Fruit fly (Drosophila melanogaster) whole organism, embryonic: Measurements from ENCODE around the gene CG32117.
A peak's percentile ranks its signal among the peaks of the same experiment; 100 is the strongest.

ENCODE experiments used
- CG10274 ChIP-seq: fragments of 200-800 bp; sonication (Bioruptor generic); optimal IDR thresholded peaks from 3 replicates; lab custom pipeline; 2017; ENCODE audit warnings: missing biosample characterization, mild to moderate bottlenecking, missing genetic modification characterization
- CG11504 ChIP-seq: fragments of 200-800 bp; sonication (Bioruptor generic); optimal IDR thresholded peaks from 3 replicates; lab custom pipeline; 2019; ENCODE audit warnings: missing biosample characterization, mild to moderate bottlenecking, missing genetic modification characterization, moderate library complexity
- CG11696 ChIP-seq: fragments of 200-800 bp; sonication (Bioruptor generic); IDR thresholded peaks from 2 replicates; pipeline ENCODE4 v1.3.6; 2022; ENCODE audit warnings: missing biosample characterization, missing genetic modification characterization
- CG11723 ChIP-seq: fragments of 200-800 bp; sonication (Bioruptor generic); optimal IDR thresholded peaks from 2 replicates; lab custom pipeline; 2017; ENCODE audit warnings: missing biosample characterization, mild to moderate bottlenecking, missing genetic modification characterization
- CG12104 ChIP-seq: fragments of 200-800 bp; sonication (Bioruptor generic); optimal IDR thresholded peaks from 3 replicates; lab custom pipeline; 2016; ENCODE audit warnings: missing biosample characterization, missing genetic modification characterization
- CG1233 ChIP-seq: fragments of 200-800 bp; sonication (Bioruptor generic); optimal IDR thresholded peaks from 4 replicates; lab custom pipeline; 2018; ENCODE audit warnings: missing biosample characterization, mild to moderate bottlenecking, missing genetic modification characterization
- CG12744 ChIP-seq: fragments of 200-800 bp; sonication (Bioruptor generic); optimal IDR thresholded peaks from 2 replicates; lab custom pipeline; 2016; ENCODE audit warnings: missing biosample characterization, missing genetic modification characterization
- CG14441 ChIP-seq: fragments of 200-800 bp; sonication (Bioruptor generic); IDR thresholded peaks from 2 replicates; pipeline ENCODE4 v1.3.6; 2022; ENCODE audit warnings: missing biosample characterization, missing genetic modification characterization
- CG14710 ChIP-seq: fragments of 200-800 bp; sonication (Bioruptor generic); optimal IDR thresholded peaks from 3 replicates; lab custom pipeline; 2019; ENCODE audit warnings: missing biosample characterization, mild to moderate bottlenecking, missing genetic modification characterization, moderate library complexity
- CG16813 ChIP-seq: fragments of 200-800 bp; sonication (Bioruptor generic); IDR thresholded peaks from 3 replicates; pipeline ENCODE4 v1.3.6; 2022; ENCODE audit warnings: missing biosample characterization, missing genetic modification characterization; ENCODE audit not compliant: partially characterized antibody
- CG16863 ChIP-seq: fragments of 200-800 bp; sonication (Bioruptor generic); optimal IDR thresholded peaks from 3 replicates; lab custom pipeline; 2016; ENCODE audit warnings: missing biosample characterization, missing genetic modification characterization
- CG3065 ChIP-seq: fragments of 200-800 bp; sonication (Bioruptor generic); optimal IDR thresholded peaks from 2 replicates; lab custom pipeline; 2016; ENCODE audit warnings: missing biosample characterization, missing genetic modification characterization
- CG42726 ChIP-seq: fragments of 200-800 bp; sonication (Bioruptor generic); IDR thresholded peaks from 2 replicates; pipeline ENCODE4 v1.3.6; 2022; ENCODE audit warnings: missing biosample characterization, missing genetic modification characterization; ENCODE audit not compliant: partially characterized antibody
- CG4282 ChIP-seq: fragments of 200-800 bp; sonication (Bioruptor generic); optimal IDR thresholded peaks from 2 replicates; lab custom pipeline; 2016; ENCODE audit warnings: missing biosample characterization, missing genetic modification characterization
- CG6654 ChIP-seq: fragments of 200-800 bp; sonication (Bioruptor generic); optimal IDR thresholded peaks from 2 replicates; lab custom pipeline; 2017; ENCODE audit warnings: missing biosample characterization, mild to moderate bottlenecking, missing genetic modification characterization
- CG6689 ChIP-seq: fragments of 200-800 bp; sonication (Bioruptor generic); IDR thresholded peaks from 2 replicates; pipeline ENCODE4 v1.3.6; 2022; ENCODE audit warnings: missing biosample characterization, missing genetic modification characterization
- CG6854 ChIP-seq: fragments of 200-800 bp; sonication (Bioruptor generic); optimal IDR thresholded peaks from 3 replicates; lab custom pipeline; 2017; ENCODE audit warnings: missing biosample characterization, mild to moderate bottlenecking, missing genetic modification characterization
- CG8359 ChIP-seq: fragments of 200-800 bp; sonication (Bioruptor generic); optimal IDR thresholded peaks from 2 replicates; lab custom pipeline; 2017; ENCODE audit warnings: missing biosample characterization, mild to moderate bottlenecking, missing genetic modification characterization, borderline replicate concordance
- CG8924 ChIP-seq: fragments of 200-800 bp; optimal IDR thresholded peaks from 3 replicates; lab custom pipeline; 2019; ENCODE audit warnings: missing biosample characterization, mild to moderate bottlenecking, missing genetic modification characterization, moderate library complexity
- CG9932 ChIP-seq: fragments of 200-800 bp; sonication (Bioruptor generic); IDR thresholded peaks from 2 replicates; pipeline ENCODE4 v1.3.6; 2022; ENCODE audit warnings: missing biosample characterization, missing genetic modification characterization
- Camta ChIP-seq: fragments of 200-800 bp; sonication (Bioruptor generic); optimal IDR thresholded peaks from 2 replicates; lab custom pipeline; 2016; ENCODE audit warnings: missing biosample characterization, missing genetic modification characterization
- Chrac-16 ChIP-seq: fragments of 200-800 bp; sonication (Bioruptor generic); optimal IDR thresholded peaks from 3 replicates; lab custom pipeline; 2016; ENCODE audit warnings: missing biosample characterization, missing genetic modification characterization
- Dip2 ChIP-seq: fragments of 200-800 bp; sonication (Bioruptor generic); IDR thresholded peaks from 2 replicates; pipeline ENCODE4 v1.3.6; 2022; ENCODE audit warnings: missing biosample characterization, missing genetic modification characterization
- Doc2 ChIP-seq: fragments of 200-800 bp; sonication (Bioruptor generic); IDR thresholded peaks from 2 replicates; pipeline ENCODE4 v1.3.6; 2022; ENCODE audit warnings: missing biosample characterization, missing genetic modification characterization
- Drgx ChIP-seq: fragments of 200-800 bp; sonication (Bioruptor generic); IDR thresholded peaks from 2 replicates; pipeline ENCODE4 v1.3.6; 2022; ENCODE audit warnings: missing biosample characterization, missing genetic modification characterization
- Ets65A ChIP-seq: fragments of 200-800 bp; sonication (Bioruptor generic); peaks from one replicate; lab custom pipeline; 2016; ENCODE audit warnings: missing biosample characterization, missing genetic modification characterization
- H15 ChIP-seq: fragments of 200-800 bp; sonication (Bioruptor generic); IDR thresholded peaks from 3 replicates; pipeline ENCODE4 v1.3.6; 2022; ENCODE audit warnings: missing biosample characterization, missing genetic modification characterization
- Hmr ChIP-seq: fragments of 200-800 bp; sonication (Bioruptor generic); optimal IDR thresholded peaks from 3 replicates; lab custom pipeline; 2017; ENCODE audit warnings: mild to moderate bottlenecking, missing biosample characterization, missing genetic modification reagents, missing genetic modification characterization
- Myb ChIP-seq: fragments of 200-800 bp; sonication (Bioruptor generic); optimal IDR thresholded peaks from 2 replicates; lab custom pipeline; 2016; ENCODE audit warnings: missing biosample characterization, missing genetic modification characterization
- NC2β ChIP-seq: fragments of 200-800 bp; sonication (Bioruptor generic); optimal IDR thresholded peaks from 2 replicates; lab custom pipeline; 2016; ENCODE audit warnings: missing biosample characterization, missing genetic modification characterization
- Nf-YA ChIP-seq: fragments of 200-800 bp; sonication (Bioruptor generic); IDR thresholded peaks from 2 replicates; pipeline ENCODE4 v1.3.6; 2022; ENCODE audit warnings: missing biosample characterization, missing genetic modification characterization
- Side ChIP-seq: fragments of 200-800 bp; sonication (Bioruptor generic); optimal IDR thresholded peaks from 2 replicates; lab custom pipeline; 2016; ENCODE audit warnings: missing biosample characterization, missing genetic modification characterization
- Sin3A ChIP-seq: fragments of >200 bp; optimal IDR thresholded peaks from 2 replicates; lab custom pipeline; 2018
- Sox100B ChIP-seq: fragments of 200-800 bp; sonication (Bioruptor generic); optimal IDR thresholded peaks from 3 replicates; lab custom pipeline; 2018; ENCODE audit warnings: missing biosample characterization, mild to moderate bottlenecking, missing genetic modification characterization
- Sry-δ ChIP-seq: fragments of 200-800 bp; sonication (Bioruptor generic); optimal IDR thresholded peaks from 2 replicates; lab custom pipeline; 2016; ENCODE audit warnings: missing biosample characterization, missing genetic modification characterization
- ab ChIP-seq: fragments of 200-800 bp; sonication (Bioruptor generic); optimal IDR thresholded peaks from 2 replicates; lab custom pipeline; 2016; ENCODE audit warnings: missing biosample characterization, missing genetic modification characterization
- az2 ChIP-seq: fragments of 200-800 bp; sonication (Bioruptor generic); optimal IDR thresholded peaks from 3 replicates; lab custom pipeline; 2016; ENCODE audit warnings: missing biosample characterization, missing genetic modification characterization
- bcd ChIP-seq: fragments of 200-800 bp; sonication (Bioruptor generic); optimal IDR thresholded peaks from 2 replicates; lab custom pipeline; 2017; ENCODE audit warnings: missing biosample characterization, mild to moderate bottlenecking, missing genetic modification characterization
- caup ChIP-seq: fragments of 200-800 bp; sonication (Bioruptor generic); optimal IDR thresholded peaks from 3 replicates; lab custom pipeline; 2017; ENCODE audit warnings: missing biosample characterization, mild to moderate bottlenecking, missing genetic modification characterization, moderate library complexity; ENCODE audit not compliant: severe bottlenecking
- crp ChIP-seq, 2 experiments: fragments of 200-800 bp; sonication (Bioruptor generic); optimal IDR thresholded peaks; 2 replicates in 1 of 2; 3 replicates in 1 of 2; lab custom pipeline; 2017; ENCODE audit warnings: missing biosample characterization in 2 of 2, missing genetic modification characterization in 2 of 2, mild to moderate bottlenecking in 1 of 2, moderate library complexity in 1 of 2
- disco-r ChIP-seq: fragments of 200-800 bp; sonication (Bioruptor generic); optimal IDR thresholded peaks from 2 replicates; lab custom pipeline; 2016; ENCODE audit warnings: missing biosample characterization, missing genetic modification characterization
- jumu ChIP-seq: fragments of 200-800 bp; sonication (Bioruptor generic); optimal IDR thresholded peaks from 3 replicates; lab custom pipeline; 2016; ENCODE audit warnings: missing biosample characterization, missing genetic modification characterization
- kay ChIP-seq: fragments of 200-800 bp; sonication (Bioruptor generic); optimal IDR thresholded peaks from 2 replicates; lab custom pipeline; 2016; ENCODE audit warnings: missing biosample characterization, missing genetic modification characterization
- mam ChIP-seq: fragments of 200-800 bp; sonication (Bioruptor generic); optimal IDR thresholded peaks from 3 replicates; lab custom pipeline; 2016; ENCODE audit warnings: missing biosample characterization, missing genetic modification characterization
- nmo ChIP-seq: fragments of 200-800 bp; sonication (Bioruptor generic); optimal IDR thresholded peaks from 2 replicates; lab custom pipeline; 2018; ENCODE audit warnings: missing biosample characterization, mild to moderate bottlenecking, missing genetic modification characterization, moderate library complexity
- oc ChIP-seq: fragments of 200-800 bp; sonication (Bioruptor generic); optimal IDR thresholded peaks from 2 replicates; lab custom pipeline; 2018; ENCODE audit warnings: missing biosample characterization, mild to moderate bottlenecking, missing genetic modification characterization, moderate library complexity
- slou ChIP-seq: fragments of 200-800 bp; sonication (Bioruptor generic); optimal IDR thresholded peaks from 3 replicates; lab custom pipeline; 2016; ENCODE audit warnings: missing biosample characterization, missing genetic modification characterization
- slp2 ChIP-seq: fragments of 200-800 bp; sonication (Bioruptor generic); optimal IDR thresholded peaks from 2 replicates; lab custom pipeline; 2016; ENCODE audit warnings: missing biosample characterization, missing genetic modification characterization
- sna ChIP-seq: fragments of 200-800 bp; sonication (Bioruptor generic); IDR thresholded peaks from 2 replicates; pipeline ENCODE4 v1.3.6; 2022; ENCODE audit warnings: missing biosample characterization, missing genetic modification characterization; ENCODE audit not compliant: partially characterized antibody
- tap ChIP-seq: fragments of 200-800 bp; optimal IDR thresholded peaks from 3 replicates; lab custom pipeline; 2019; ENCODE audit warnings: missing biosample characterization, mild to moderate bottlenecking, missing genetic modification characterization, moderate library complexity
- tgo ChIP-seq: fragments of 200-800 bp; sonication (Bioruptor generic); IDR thresholded peaks from 3 replicates; pipeline ENCODE4 v1.3.6; 2022; ENCODE audit warnings: missing biosample characterization, missing genetic modification characterization
- tna ChIP-seq: fragments of 200-800 bp; sonication (Bioruptor generic); IDR thresholded peaks from 2 replicates; pipeline ENCODE4 v1.3.6; 2022; ENCODE audit warnings: missing biosample characterization, missing genetic modification characterization; ENCODE audit not compliant: partially characterized antibody
- zfh2 ChIP-seq: fragments of 200-800 bp; sonication (Bioruptor generic); optimal IDR thresholded peaks from 2 replicates; lab custom pipeline; 2016; ENCODE audit warnings: missing biosample characterization, missing genetic modification characterization

Gene CG32117

DNA sequence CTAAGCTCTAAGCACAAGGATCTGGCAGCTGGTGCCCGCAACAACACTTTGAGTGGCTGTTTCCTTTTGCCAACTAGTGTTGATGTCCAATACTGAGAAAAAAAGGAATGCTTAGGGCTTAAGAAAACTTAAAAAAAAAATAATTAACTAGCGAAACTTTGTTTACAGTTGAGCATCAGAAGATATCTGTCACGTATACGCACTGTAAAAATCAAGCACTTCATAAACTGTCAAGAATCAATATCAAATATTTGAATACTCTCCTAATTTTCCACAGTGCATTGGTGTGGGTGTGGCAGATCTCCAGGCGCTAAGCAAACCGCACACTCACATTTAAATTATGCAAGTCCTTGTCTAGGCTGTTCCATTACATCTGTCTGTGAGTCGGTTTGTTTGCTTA, 29.3 kb downstream of the CG32117 start (continued):
- TF ChIP-seq CG16813 (GFP tag; lab: Robert Waterston, UW), result no peak
- peak; percentile 48; the same call in 2 of the 3 replicates for TF ChIP-seq tgo (GFP tag; lab: Robert Waterston, UW)
- no peak for TF ChIP-seq tap (tag; lab: Kevin White, UChicago)
- TF ChIP-seq caup (GFP tag; lab: Kevin White, UChicago), result peak; percentile 33
- no peak for TF ChIP-seq CG14710 (tag; lab: Kevin White, UChicago)
- no peak for TF ChIP-seq CG3065 (GFP tag; lab: Kevin White, UChicago)
- TF ChIP-seq CG11723, result no peak
- TF ChIP-seq Myb (GFP tag; lab: Kevin White, UChicago), result no peak
- no peak for TF ChIP-seq CG11696
- TF ChIP-seq CG12744 (GFP tag; lab: Kevin White, UChicago), result no peak
- no peak for TF ChIP-seq disco-r (GFP tag; lab: Kevin White, UChicago)
- no peak for TF ChIP-seq Chrac-16 (GFP tag; lab: Kevin White, UChicago)
- TF ChIP-seq bcd (GFP tag; lab: Kevin White, UChicago), result peak; percentile 6
- no peak for TF ChIP-seq CG14441 (GFP tag; lab: Robert Waterston, UW)
- no peak for TF ChIP-seq Sox100B
- TF ChIP-seq slp2 (GFP tag; lab: Kevin White, UChicago), result no peak
- TF ChIP-seq CG6854 (GFP tag; lab: Kevin White, UChicago), result peak; percentile 17
- TF ChIP-seq nmo (GFP tag; lab: Kevin White, UChicago), result no peak
- TF ChIP-seq Doc2, result no peak
- TF ChIP-seq slou, result no peak
- TF ChIP-seq CG16863 (GFP tag; lab: Kevin White, UChicago), result no peak
- no peak for TF ChIP-seq kay (GFP tag; lab: Kevin White, UChicago)
- TF ChIP-seq CG6689 (GFP tag; lab: Robert Waterston, UW), result no peak
- TF ChIP-seq tna (GFP tag; lab: Robert Waterston, UW), result no peak
- TF ChIP-seq jumu (GFP tag; lab: Kevin White, UChicago), result no peak
- no peak for TF ChIP-seq oc
- TF ChIP-seq CG12104 (GFP tag; lab: Kevin White, UChicago), result no peak
- TF ChIP-seq H15 (GFP tag; lab: Robert Waterston, UW), result no peak
- TF ChIP-seq crp (GFP tag; optimal IDR thresholded peaks at IDR 0.05; lab: Kevin White, UChicago), result no peak
- TF ChIP-seq Ets65A (GFP tag; lab: Kevin White, UChicago), result peak; percentile 93
- no peak for TF ChIP-seq CG10274 (GFP tag; lab: Kevin White, UChicago)
- no peak for TF ChIP-seq az2 (GFP tag; lab: Kevin White, UChicago)
- no peak for TF ChIP-seq CG6654
- TF ChIP-seq CG4282 (GFP tag; lab: Kevin White, UChicago), result no peak
- TF ChIP-seq CG8924 (tag; lab: Kevin White, UChicago), result no peak
- TF ChIP-seq ab (GFP tag; lab: Kevin White, UChicago), result no peak
- TF ChIP-seq CG8359 (GFP tag; lab: Kevin White, UChicago), result no peak
- no peak for TF ChIP-seq CG42726
- peak; percentile 15 for TF ChIP-seq mam (GFP tag; lab: Kevin White, UChicago)
- no peak for TF ChIP-seq CG11504
- TF ChIP-seq zfh2 (GFP tag; lab: Kevin White, UChicago), result no peak
- peak; percentile 56 for TF ChIP-seq Hmr
- TF ChIP-seq Nf-YA, result no peak
- no peak for TF ChIP-seq Sry-δ (GFP tag; lab: Kevin White, UChicago)
- no peak for TF ChIP-seq NC2β (GFP tag; lab: Kevin White, UChicago)
- TF ChIP-seq Camta (GFP tag; lab: Kevin White, UChicago), result no peak
- no peak for TF ChIP-seq Side (GFP tag; lab: Kevin White, UChicago)
- no peak for TF ChIP-seq CG1233 (GFP tag; lab: Kevin White, UChicago)
- no peak for TF ChIP-seq Drgx
- no peak for TF ChIP-seq Sin3A (lab: Kevin White, UChicago)
- peak; percentile 20; the same call in 1 of the 2 replicates for TF ChIP-seq CG9932 (GFP tag; lab: Robert Waterston, UW)
- no peak for TF ChIP-seq sna (GFP tag; lab: Robert Waterston, UW)
- no peak for TF ChIP-seq Dip2
